Fruit fly (Drosophila melanogaster) S2 (cell line): ENCODE data around the gene Lsp1alpha.

Experiments used
- CG8478 ChIP-seq: fragments of >200 bp; optimal IDR thresholded peaks from 2 replicates; lab custom pipeline; 2018
- CTCF ChIP-seq, 2 experiments: fragments of >200 bp; optimal IDR thresholded peaks; 2 replicates each; lab custom pipeline; 2018

DNA sequence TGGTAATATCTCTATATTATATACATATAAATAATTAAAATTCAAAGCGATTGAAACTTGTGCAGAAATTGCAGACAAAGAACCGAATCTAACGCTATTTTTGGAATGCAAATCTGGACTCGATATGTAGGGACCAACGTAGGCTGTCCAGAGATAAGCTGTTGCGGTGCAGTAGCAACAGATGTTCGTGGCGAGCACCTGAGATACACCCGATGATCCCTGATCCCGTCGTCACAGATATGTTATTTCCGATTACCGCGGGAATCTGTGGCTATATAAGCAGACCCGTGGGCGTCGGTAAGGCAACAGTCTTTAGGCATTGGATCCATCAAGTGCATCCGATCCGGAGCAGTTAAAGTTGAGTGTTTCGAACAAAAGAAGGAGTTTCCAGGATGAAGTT, at the start of gene Lsp1alpha:
- TF ChIP-seq CTCF (optimal IDR thresholded peaks at IDR 0.05; lab: Kevin White, UChicago): no peak
- TF ChIP-seq CG8478 (lab: Kevin White, UChicago): no peak
